Worm (Caenorhabditis elegans): ENCODE measurements around the gene C05C10.3.

The C05C10.3 gene

DNA sequence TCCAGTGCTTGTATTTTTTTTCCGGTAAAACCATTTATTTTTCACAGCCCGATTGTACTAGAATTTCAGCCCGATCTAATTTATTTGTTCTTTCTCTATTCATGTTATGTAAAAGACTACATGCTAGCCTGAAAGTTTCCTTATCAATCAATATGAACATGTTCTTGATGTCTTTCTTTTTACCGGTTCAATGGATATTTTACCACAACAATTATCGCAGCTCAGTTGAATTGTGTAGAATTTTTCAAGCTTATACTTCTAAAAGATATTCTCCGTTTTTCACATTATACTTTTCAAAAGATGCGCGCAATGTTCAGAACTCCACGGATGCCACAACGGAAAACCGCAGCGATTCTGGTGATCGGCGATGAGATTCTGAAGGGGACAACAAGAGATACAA, 7.1 kb upstream of the C05C10.3 start, which contains the start of gene flad-1:
TSS of gene flad-1 (plus strand) at position 301 of the 400 bp plus-strand sequence.
- TF ChIP-seq ceh-39 (tag; optimal IDR thresholded peaks at IDR 0.05) (no peak), lin-13 (tag; optimal IDR thresholded peaks at IDR 0.05) (no peak), unc-39 (tag; optimal IDR thresholded peaks at IDR 0.05) (no peak), mab-5 (tag; optimal IDR thresholded peaks at IDR 0.05) (no peak), elt-3 (tag; optimal IDR thresholded peaks at IDR 0.05) (no peak), cnd-1 (tag; optimal IDR thresholded peaks at IDR 0.05) (no peak), nhr-237 (tag; optimal IDR thresholded peaks at IDR 0.05) (no peak), ceh-83 (GFP tag; optimal IDR thresholded peaks at IDR 0.05) (no peak), ztf-11 (tag; optimal IDR thresholded peaks at IDR 0.05) (no peak), elt-1 (tag; optimal IDR thresholded peaks at IDR 0.05; ENCODE audit: borderline replicate concordance, insufficient read depth) (no peak), M03D4.4 (tag; optimal IDR thresholded peaks at IDR 0.05) (no peak), snpc-4 (tag; optimal IDR thresholded peaks at IDR 0.05) (no peak), ces-1 (GFP tag; optimal IDR thresholded peaks at IDR 0.05) (no peak), bed-3 (GFP tag; optimal IDR thresholded peaks at IDR 0.05) (no peak), lsy-2 (tag; optimal IDR thresholded peaks at IDR 0.05) (no peak), ceh-43 (GFP tag; optimal IDR thresholded peaks at IDR 0.05) (no peak), nhr-76 (tag; optimal IDR thresholded peaks at IDR 0.05) (no peak), unc-120 (tag; optimal IDR thresholded peaks at IDR 0.05; ENCODE audit: poor library complexity, severe bottlenecking) (no peak), tbx-8 (GFP tag; optimal IDR thresholded peaks at IDR 0.05) (no peak)

- TF ChIP-seq ceh-83 (GFP tag; optimal IDR thresholded peaks at IDR 0.05) = no peak
- no peak for TF ChIP-seq sem-2 (GFP tag; optimal IDR thresholded peaks at IDR 0.05)
- TF ChIP-seq lin-32 (GFP tag; optimal IDR thresholded peaks at IDR 0.05) = no peak
- TF ChIP-seq nhr-28 (tag; optimal IDR thresholded peaks at IDR 0.05) = no peak
- TF ChIP-seq zip-8 (tag; optimal IDR thresholded peaks at IDR 0.05) = no peak
- no peak for TF ChIP-seq ceh-43 (GFP tag; optimal IDR thresholded peaks at IDR 0.05)
- TF ChIP-seq elt-1 (tag; optimal IDR thresholded peaks at IDR 0.05; ENCODE audit: borderline replicate concordance, insufficient read depth) = no peak
- TF ChIP-seq sptf-1 (tag; optimal IDR thresholded peaks at IDR 0.05) = no peak
- no peak for TF ChIP-seq snpc-4 (tag; optimal IDR thresholded peaks at IDR 0.05)
- TF ChIP-seq nhr-12 (tag; optimal IDR thresholded peaks at IDR 0.05) = no peak
These were observed 6.6 kb upstream of the C05C10.3 start for ce11 chrII:9943246-9943645.

DNA sequence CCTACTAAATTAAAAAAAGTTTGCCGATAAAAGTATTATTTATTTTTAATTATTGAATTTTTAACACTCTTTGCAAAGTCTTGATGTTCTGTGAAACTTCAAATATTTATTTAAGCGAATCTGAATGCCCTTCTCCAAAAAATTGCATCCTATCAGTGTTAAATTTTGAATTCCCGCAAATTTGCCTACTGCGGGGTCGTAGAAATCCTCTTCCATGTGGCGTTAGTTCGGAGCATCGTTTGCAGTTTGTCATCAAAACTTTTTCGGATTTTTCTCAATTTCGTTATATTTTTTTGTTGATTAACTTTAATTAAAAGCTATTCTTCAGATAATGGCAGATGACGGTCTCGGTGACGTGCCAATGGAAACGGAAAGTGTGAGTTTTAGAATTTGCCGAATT, 3.7 kb upstream of the C05C10.3 start, which contains the start of gene ufd-3:
TSS of gene ufd-3 (plus strand) at position 324 of the 400 bp plus-strand sequence.
- TF ChIP-seq sem-2 (GFP tag; optimal IDR thresholded peaks at IDR 0.05) (no peak), ces-1 (GFP tag; optimal IDR thresholded peaks at IDR 0.05) (peak; percentile 61), hlh-1 (tag; optimal IDR thresholded peaks at IDR 0.05) (peak; percentile 54), blmp-1 (tag; optimal IDR thresholded peaks at IDR 0.05) (no peak), nhr-12 (tag; optimal IDR thresholded peaks at IDR 0.05) (no peak), cnd-1 (tag; optimal IDR thresholded peaks at IDR 0.05) (peak; percentile 36), elt-1 (tag; optimal IDR thresholded peaks at IDR 0.05; ENCODE audit: borderline replicate concordance, insufficient read depth) (no peak), bed-3 (GFP tag; optimal IDR thresholded peaks at IDR 0.05) (no peak), sptf-1 (tag; optimal IDR thresholded peaks at IDR 0.05) (peak; percentile 74), mep-1 (tag; optimal IDR thresholded peaks at IDR 0.05) (peak; percentile 91), unc-39 (tag; optimal IDR thresholded peaks at IDR 0.05) (no peak), drap-1 (GFP tag; optimal IDR thresholded peaks at IDR 0.05) (peak; percentile 34), M03D4.4 (tag; optimal IDR thresholded peaks at IDR 0.05) (no peak), snpc-4 (tag; optimal IDR thresholded peaks at IDR 0.05) (no peak), lin-13 (tag; optimal IDR thresholded peaks at IDR 0.05) (peak; percentile 81), nhr-237 (tag; optimal IDR thresholded peaks at IDR 0.05) (peak; percentile 76), lsy-2 (tag; optimal IDR thresholded peaks at IDR 0.05) (peak; percentile 81), pha-4 (tag; optimal IDR thresholded peaks at IDR 0.05) (peak; percentile 82)

DNA sequence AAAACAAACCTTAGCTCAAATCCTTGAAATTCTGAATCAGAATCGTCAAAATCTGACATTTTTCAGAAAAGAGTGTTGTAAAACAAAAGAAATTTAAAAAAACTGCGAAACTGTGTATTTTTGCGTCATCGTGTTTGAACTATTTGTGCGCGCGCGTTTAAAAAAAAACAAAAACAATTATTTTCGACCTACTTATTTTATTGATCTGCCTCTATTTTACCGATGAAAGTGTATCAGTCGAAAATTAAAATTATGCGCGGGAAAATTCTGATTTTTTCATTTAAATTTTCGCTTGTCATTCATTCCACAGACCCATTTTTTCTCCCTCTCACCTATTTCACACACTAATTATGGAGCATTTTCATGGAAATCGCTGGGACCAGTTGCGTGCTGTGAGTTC, 2.2 kb upstream of the C05C10.3 start, which contains the start of the genes C05C10.7 and C05C10.5:
TSS of gene C05C10.7 (minus strand) at position 95 of the 400 bp plus-strand sequence.
TSS of gene C05C10.5 (plus strand) at position 164 of the 400 bp plus-strand sequence.
- no peak for TF ChIP-seq nhr-2 (tag; optimal IDR thresholded peaks at IDR 0.05)
- no peak for TF ChIP-seq ces-1 (GFP tag; optimal IDR thresholded peaks at IDR 0.05)
- TF ChIP-seq lsy-2 (tag; optimal IDR thresholded peaks at IDR 0.05) = no peak
- TF ChIP-seq sptf-1 (tag; optimal IDR thresholded peaks at IDR 0.05) = no peak
- TF ChIP-seq sem-2 (GFP tag; optimal IDR thresholded peaks at IDR 0.05) = no peak
- TF ChIP-seq mab-5 (tag; optimal IDR thresholded peaks at IDR 0.05) = no peak
- TF ChIP-seq elt-3 (tag; optimal IDR thresholded peaks at IDR 0.05) = no peak
- TF ChIP-seq mep-1 (tag; optimal IDR thresholded peaks at IDR 0.05) = no peak
- no peak for TF ChIP-seq ceh-83 (GFP tag; optimal IDR thresholded peaks at IDR 0.05)

ce11 chrII:9937611-9938010, 918 bp upstream of the C05C10.3 start:
- TF ChIP-seq hlh-1 (tag; optimal IDR thresholded peaks at IDR 0.05) (peak; percentile 38), ceh-83 (GFP tag; optimal IDR thresholded peaks at IDR 0.05) (no peak)

All from whole organism, mixed stage, embryonic.